Worm (Caenorhabditis elegans): ENCODE data around the gene dhs-24.

Gene dhs-24

ce11 chrV:19986213-19986612 is 39.8 kb upstream of the dhs-24 start, which contains the start of gene clec-260:
clec-260 (minus strand) TSS chrV:19986313.
- TF ChIP-seq ceh-30 (tag; optimal IDR thresholded peaks at IDR 0.05): no peak
- no peak for TF ChIP-seq npax-4 (tag; optimal IDR thresholded peaks at IDR 0.05)
- TF ChIP-seq hlh-8 (tag; optimal IDR thresholded peaks at IDR 0.05): no peak
- TF ChIP-seq unc-86 (tag; optimal IDR thresholded peaks at IDR 0.05): no peak
- no peak for TF ChIP-seq odd-2 (tag; optimal IDR thresholded peaks at IDR 0.05)

- no peak for TF ChIP-seq ceh-45 (GFP tag; IDR thresholded peaks at IDR 0.05)
- no peak for TF ChIP-seq mec-3 (tag; optimal IDR thresholded peaks at IDR 0.05; ENCODE audit: borderline replicate concordance)
- peak; percentile 70 for TF ChIP-seq elt-2 (tag; optimal IDR thresholded peaks at IDR 0.05)
Observed at ce11 chrV:19981832-19982462, 35.5 kb upstream of the dhs-24 start, which contains the start of gene Y60A3A.24. Y60A3A.24 (minus strand) TSS chrV:19981882.

- TF ChIP-seq ama-1 (optimal IDR thresholded peaks at IDR 0.05): no peak
- TF ChIP-seq tbx-2 (tag; optimal IDR thresholded peaks at IDR 0.05): no peak
- TF ChIP-seq elt-2 (tag; optimal IDR thresholded peaks at IDR 0.05): no peak
- no peak for TF ChIP-seq K02D7.2 (tag; optimal IDR thresholded peaks at IDR 0.05)
- TF ChIP-seq Y22D7AL.16 (tag; optimal IDR thresholded peaks at IDR 0.05): no peak
- no peak for TF ChIP-seq F13H6.1 (tag; optimal IDR thresholded peaks at IDR 0.05)
- TF ChIP-seq unc-55 (GFP tag; optimal IDR thresholded peaks at IDR 0.05): no peak
- TF ChIP-seq hlh-13 (GFP tag; optimal IDR thresholded peaks at IDR 0.05): no peak
- TF ChIP-seq ceh-34 (tag; optimal IDR thresholded peaks at IDR 0.05): no peak
- no peak for TF ChIP-seq ceh-9 (tag; optimal IDR thresholded peaks at IDR 0.05)
- no peak for TF ChIP-seq C38D4.7 (GFP tag; optimal IDR thresholded peaks at IDR 0.05)
- TF ChIP-seq madf-2 (tag; optimal IDR thresholded peaks at IDR 0.05): no peak
- TF ChIP-seq dmd-4 (tag; optimal IDR thresholded peaks at IDR 0.05; ENCODE audit: borderline replicate concordance): no peak
- no peak for TF ChIP-seq ceh-14 (tag; optimal IDR thresholded peaks at IDR 0.05)
- TF ChIP-seq nhr-232 (tag; optimal IDR thresholded peaks at IDR 0.05): no peak
- TF ChIP-seq fax-1 (tag; optimal IDR thresholded peaks at IDR 0.05): no peak
- no peak for TF ChIP-seq zip-5 (tag; optimal IDR thresholded peaks at IDR 0.05)
- TF ChIP-seq ceh-48 (tag; optimal IDR thresholded peaks at IDR 0.05): no peak
Observed at ce11 chrV:19978220-19978619, 31.8 kb upstream of the dhs-24 start, which contains the start of gene srh-183. srh-183 (minus strand) TSS chrV:19978320.

- no peak for TF ChIP-seq gmeb-2 (tag; optimal IDR thresholded peaks at IDR 0.05)
- no peak for TF ChIP-seq pqm-1 (tag; optimal IDR thresholded peaks at IDR 0.05)
- TF ChIP-seq dve-1 (tag; optimal IDR thresholded peaks at IDR 0.05): no peak
- no peak for TF ChIP-seq elt-2 (tag; optimal IDR thresholded peaks at IDR 0.05)
- TF ChIP-seq ceh-34 (tag; optimal IDR thresholded peaks at IDR 0.05): no peak
- no peak for TF ChIP-seq che-1 (tag; optimal IDR thresholded peaks at IDR 0.05)
- no peak for TF ChIP-seq pha-2 (tag; optimal IDR thresholded peaks at IDR 0.05)
- no peak for TF ChIP-seq ceh-24 (tag; optimal IDR thresholded peaks at IDR 0.05)
- TF ChIP-seq unc-3 (GFP tag; conservative IDR thresholded peaks at IDR 0.05): no peak
- TF ChIP-seq unc-3 (tag; optimal IDR thresholded peaks at IDR 0.05): no peak
- TF ChIP-seq C08G9.2 (tag; optimal IDR thresholded peaks at IDR 0.05): no peak
- TF ChIP-seq lin-11 (tag; optimal IDR thresholded peaks at IDR 0.05): no peak
- TF ChIP-seq nhr-11 (tag; optimal IDR thresholded peaks at IDR 0.05): no peak
- no peak for TF ChIP-seq pha-4 (tag; optimal IDR thresholded peaks at IDR 0.05)
Observed at ce11 chrV:19972984-19973383, 26.6 kb upstream of the dhs-24 start, which contains the start of gene srh-173. srh-173 (plus strand) TSS chrV:19973284.

All from whole organism, late embryonic.